Worm (Caenorhabditis elegans) whole organism, L4/young adult: ENCODE data around the gene D1025.10.

Experiments used
- W03F9.2 ChIP-seq: fragments of 150-350 bp; optimal IDR thresholded peaks from 2 replicates; lab custom pipeline; 2014; ENCODE audit warnings: missing biosample characterization, missing genetic modification characterization
- dao-5 ChIP-seq: sonication (generic microtip); optimal IDR thresholded peaks from 2 replicates; lab custom pipeline; 2016; ENCODE audit warnings: missing genotype, missing genetic modification characterization, moderate library complexity, missing compliant biosample characterization
- him-1 ChIP-seq: sonication (generic microtip); optimal IDR thresholded peaks from 2 replicates; lab custom pipeline; 2016; ENCODE audit warnings: missing genotype, missing genetic modification reagents, missing genetic modification characterization, missing compliant biosample characterization

DNA sequence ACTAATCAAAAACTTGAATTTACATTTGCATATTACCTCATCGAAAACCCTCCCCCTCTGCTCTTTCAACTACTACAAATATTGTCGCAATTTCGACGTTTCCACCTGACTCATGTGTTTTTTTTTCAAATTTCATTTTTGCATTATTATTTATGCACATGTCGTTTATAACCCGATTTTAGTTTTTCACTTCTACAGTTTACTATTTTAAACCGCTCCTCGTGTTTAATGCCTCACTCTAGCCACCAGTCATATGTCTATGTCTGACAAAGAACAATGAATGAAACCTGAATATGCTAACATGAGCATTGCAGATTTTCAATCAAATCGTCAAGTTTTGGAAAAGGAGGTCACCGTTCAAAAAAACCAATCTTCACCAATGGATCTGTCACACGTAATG lies 17.5 kb downstream of the D1025.10 start, which contains the start of gene T24C2.5:
- TF ChIP-seq him-1 (tag; lab: Kevin White, UChicago) (no peak), dao-5 (tag; lab: Kevin White, UChicago) (no peak), W03F9.2 (tag; lab: Kevin White, UChicago) (no peak)
